Worm (Caenorhabditis elegans): ENCODE measurements around the gene Y22D7AL.9.

DNA sequence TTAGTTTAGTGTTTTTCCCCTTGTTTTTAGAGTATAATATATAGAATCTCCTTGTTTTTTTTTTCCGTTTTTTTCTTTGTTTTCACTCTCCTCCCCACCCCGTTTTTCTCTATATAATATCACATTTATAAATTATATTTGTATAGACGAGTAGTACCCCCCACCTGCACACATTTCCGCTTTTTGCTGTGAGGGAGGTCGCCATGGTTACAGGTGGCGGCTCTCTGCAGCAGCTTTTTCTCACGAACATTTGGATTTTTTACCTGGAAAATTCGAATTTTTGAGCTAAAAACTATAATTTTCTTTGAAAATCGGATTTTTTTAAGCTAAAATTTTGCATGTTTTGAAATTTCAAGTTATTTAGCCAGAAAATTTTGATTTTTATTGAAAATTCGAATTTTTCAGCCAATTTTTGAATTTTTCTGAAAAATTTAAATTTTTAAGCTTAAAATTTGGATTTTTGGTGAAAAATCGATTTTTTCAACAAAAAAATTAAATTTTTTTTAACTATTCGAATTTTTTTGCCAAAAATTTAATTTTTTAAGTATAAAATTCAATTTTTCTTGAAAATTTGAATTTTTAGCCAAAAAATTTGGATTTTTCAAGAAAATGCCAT, 11.9 kb upstream of the Y22D7AL.9 start:
- TF ChIP-seq aly-1 (tag; optimal IDR thresholded peaks at IDR 0.05) = no peak
- no peak for TF ChIP-seq sea-1 (GFP tag; conservative IDR thresholded peaks at IDR 0.05)
- TF ChIP-seq ama-1 (optimal IDR thresholded peaks at IDR 0.05) = no peak
- no peak for TF ChIP-seq hmg-4 (GFP tag; optimal IDR thresholded peaks at IDR 0.05)
- no peak for TF ChIP-seq hnd-1 (tag; optimal IDR thresholded peaks at IDR 0.05)
- TF ChIP-seq tbx-11 (GFP tag; IDR thresholded peaks at IDR 0.05) = no peak
- TF ChIP-seq ceh-13 (GFP tag; optimal IDR thresholded peaks at IDR 0.05) = no peak
- TF ChIP-seq scrt-1 (GFP tag; IDR thresholded peaks at IDR 0.05) = no peak
- no peak for TF ChIP-seq ets-7 (tag; optimal IDR thresholded peaks at IDR 0.05)

Measured in whole organism, early embryonic.